Worm (Caenorhabditis elegans) whole organism, L1 larva: ENCODE results near the gene C27B7.2.
A peak's percentile ranks its signal among the peaks of the same experiment; 100 is the strongest.

ENCODE experiments used
- alr-1 ChIP-seq: fragments of 200-800 bp; sonication (Bioruptor generic); optimal IDR thresholded peaks from 2 replicates; lab custom pipeline; 2018; ENCODE audit warnings: borderline replicate concordance, mild to moderate bottlenecking, missing genetic modification characterization, missing compliant biosample characterization
- ceh-63 ChIP-seq: fragments of 200-800 bp; sonication (Bioruptor generic); optimal IDR thresholded peaks from 2 replicates; lab custom pipeline; 2018; ENCODE audit warnings: mild to moderate bottlenecking, missing genetic modification characterization, missing compliant biosample characterization
- dpl-1 ChIP-seq, 3 experiments: fragments of 150-350 bp in 2 of 3; sonication (generic microtip) in 1 of 3; optimal IDR thresholded peaks; 2 replicates each; lab custom pipeline; 2014 to 2017; ENCODE audit warnings: missing biosample characterization in 3 of 3, missing genetic modification characterization in 3 of 3, missing genetic modification reagents in 3 of 3
- fkh-10 ChIP-seq: sonication (generic microtip); optimal IDR thresholded peaks from 2 replicates; lab custom pipeline; 2017; ENCODE audit warnings: missing biosample characterization, missing genetic modification reagents, missing genetic modification characterization
- hlh-17 ChIP-seq: fragments of 200-800 bp; sonication (Bioruptor generic); optimal IDR thresholded peaks from 2 replicates; lab custom pipeline; 2018; ENCODE audit warnings: missing genetic modification characterization, mild to moderate bottlenecking, missing compliant biosample characterization, moderate library complexity, borderline replicate concordance
- isw-1 ChIP-seq: fragments of 200-800 bp; sonication (Bioruptor generic); IDR thresholded peaks from 2 replicates; pipeline ENCODE4 v1.3.6; 2022; ENCODE audit warnings: missing genetic modification characterization, missing compliant biosample characterization
- lin-14 ChIP-seq: fragments of 200-800 bp; sonication (Bioruptor generic); optimal IDR thresholded peaks from 2 replicates; lab custom pipeline; 2018; ENCODE audit warnings: mild to moderate bottlenecking, missing genetic modification characterization, moderate library complexity, missing compliant biosample characterization
- lir-3 ChIP-seq: sonication (generic microtip); optimal IDR thresholded peaks from 2 replicates; lab custom pipeline; 2016; ENCODE audit warnings: mild to moderate bottlenecking, missing genetic modification characterization, moderate library complexity, missing compliant biosample characterization; ENCODE audit not compliant: poor library complexity
- swsn-7 ChIP-seq: sonication (generic microtip); optimal IDR thresholded peaks from 2 replicates; lab custom pipeline; 2016; ENCODE audit warnings: missing genetic modification characterization, missing compliant biosample characterization
- unc-130 ChIP-seq: fragments of 150-350 bp; optimal IDR thresholded peaks from 2 replicates; lab custom pipeline; 2017; ENCODE audit warnings: missing biosample characterization, missing genetic modification characterization, inconsistent platforms
- xbp-1 ChIP-seq: sonication (generic microtip); optimal IDR thresholded peaks from 2 replicates; lab custom pipeline; 2016; ENCODE audit warnings: missing genetic modification characterization, missing compliant biosample characterization

C27B7.2 gene

ce11 chrIV:8933575-8933974 is 40.9 kb downstream of the C27B7.2 start, which contains the start of gene D1046.4:
Gene D1046.4 (plus strand): TSS chrIV:8933875.
- no peak for TF ChIP-seq alr-1 (tag; lab: Kevin White, UChicago)
- TF ChIP-seq xbp-1 (tag; lab: Kevin White, UChicago) = no peak
- TF ChIP-seq unc-130 = no peak

- TF ChIP-seq lin-14 (peak; percentile 45), swsn-7 (tag; lab: Kevin White, UChicago) (no peak), unc-130 (no peak), ceh-63 (GFP tag; lab: Kevin White, UChicago) (no peak), fkh-10 (GFP tag; lab: Kevin White, UChicago) (peak; percentile 17), isw-1 (GFP tag; lab: Robert Waterston, UW) (no peak), dpl-1 (GFP tag; optimal IDR thresholded peaks at IDR 0.05; lab: Kevin White, UChicago) (no peak), lir-3 (tag; lab: Kevin White, UChicago) (no peak), hlh-17 (no peak)
Measured at ce11 chrIV:8943430-8943829, 50.8 kb downstream of the C27B7.2 start.
